Comparison of ENCODE assay signal across 4 fruit fly cellular contexts in genomic region chr3L:5920778-5921177, dm6.
TF ChIP-seq lines count a peak whose summit lies in the region.

No protein-coding gene starts in this region.

- no peak for TF ChIP-seq CTCF in whole organism, embryonic (GFP tag; optimal IDR thresholded peaks at IDR 0.05; lab: Kevin White, UChicago)

TF ChIP-seq in whole organism, adult, 20 proteins besides CTCF, POLR2A, EP300 and RAD21:
- TF ChIP-seq CG14711 (tag; optimal IDR thresholded peaks at IDR 0.05; lab: Kevin White, UChicago) (no peak), cic (GFP tag; optimal IDR thresholded peaks at IDR 0.05; lab: Kevin White, UChicago) (peak; percentile 12)
TF ChIP-seq in whole organism, adult: peak in this region for 1.

TF ChIP-seq in whole organism, embryonic, 481 proteins besides CTCF, POLR2A, EP300 and RAD21 (continues in another document):
- TF ChIP-seq CG12104 (GFP tag; optimal IDR thresholded peaks at IDR 0.05; lab: Kevin White, UChicago) (no peak), Blimp-1 (GFP tag; optimal IDR thresholded peaks at IDR 0.05; lab: Kevin White, UChicago) (peak; percentile 22), CG9876 (GFP tag; optimal IDR thresholded peaks at IDR 0.05; lab: Kevin White, UChicago) (no peak), psq (GFP tag; optimal IDR thresholded peaks at IDR 0.05; lab: Kevin White, UChicago) (peak; percentile 64), CG11696 (GFP tag; IDR thresholded peaks at IDR 0.05; lab: Robert Waterston, UW) (peak; percentile 47), CkIIα-i1 (GFP tag; IDR thresholded peaks at IDR 0.05; lab: Robert Waterston, UW) (no peak), Hmr (GFP tag; optimal IDR thresholded peaks at IDR 0.05; lab: Kevin White, UChicago) (peak; percentile 14), pzg (GFP tag; optimal IDR thresholded peaks at IDR 0.05; lab: Kevin White, UChicago) (peak; percentile 13), CG2116 (GFP tag; optimal IDR thresholded peaks at IDR 0.05; lab: Kevin White, UChicago) (no peak), CoRest (tag; optimal IDR thresholded peaks at IDR 0.05; lab: Kevin White, UChicago) (no peak), Awh (GFP tag; IDR thresholded peaks at IDR 0.05; lab: Robert Waterston, UW) (0 out of 2 replicates have a peak, but pooled peaks have one; percentile 9), CG13123 (GFP tag; optimal IDR thresholded peaks at IDR 0.05; lab: Kevin White, UChicago) (no peak), Atf3 (GFP tag; optimal IDR thresholded peaks at IDR 0.05; lab: Kevin White, UChicago) (no peak), salm (tag; optimal IDR thresholded peaks at IDR 0.05; lab: Kevin White, UChicago) (no peak), CG17361 (GFP tag; IDR thresholded peaks at IDR 0.05; lab: Robert Waterston, UW) (no peak), CG7786 (GFP tag; optimal IDR thresholded peaks at IDR 0.05; lab: Kevin White, UChicago) (no peak), CG32767 (GFP tag; IDR thresholded peaks at IDR 0.05; lab: Robert Waterston, UW) (peak; percentile 87; the same call in 1 of the 2 replicates), CG8388 (GFP tag; optimal IDR thresholded peaks at IDR 0.05; lab: Kevin White, UChicago) (peak; percentile 35), CG14050 (GFP tag; IDR thresholded peaks at IDR 0.05; lab: Robert Waterston, UW) (no peak), CG17186 (GFP tag; optimal IDR thresholded peaks at IDR 0.05; lab: Kevin White, UChicago) (no peak), CG32772 (GFP tag; IDR thresholded peaks at IDR 0.05; lab: Robert Waterston, UW) (no peak), Ada2b (GFP tag; IDR thresholded peaks at IDR 0.05; lab: Robert Waterston, UW) (no peak), cwo (GFP tag; optimal IDR thresholded peaks at IDR 0.05; lab: Kevin White, UChicago) (peak; percentile 0), sc (optimal IDR thresholded peaks at IDR 0.05; lab: Kevin White, UChicago) (no peak), sc (GFP tag; optimal IDR thresholded peaks at IDR 0.05; lab: Kevin White, UChicago) (no peak), Dad (GFP tag; optimal IDR thresholded peaks at IDR 0.05; lab: Kevin White, UChicago) (no peak), tll (GFP tag; optimal IDR thresholded peaks at IDR 0.05; lab: Kevin White, UChicago) (no peak), Optix (GFP tag; IDR thresholded peaks at IDR 0.05; lab: Robert Waterston, UW) (no peak), CG11695 (GFP tag; IDR thresholded peaks at IDR 0.05; lab: Robert Waterston, UW) (0 out of 3 replicates have a peak, but pooled peaks have one; percentile 34), sob (GFP tag; IDR thresholded peaks at IDR 0.05; lab: Robert Waterston, UW) (no peak)

TF ChIP-seq in whole organism, prepupa, 60 proteins besides CTCF, POLR2A, EP300 and RAD21:
- TF ChIP-seq achi (GFP tag; optimal IDR thresholded peaks at IDR 0.05; lab: Kevin White, UChicago) (peak; percentile 61), CG7368 (GFP tag; optimal IDR thresholded peaks at IDR 0.05; lab: Kevin White, UChicago) (no peak), eg (GFP tag; IDR thresholded peaks at IDR 0.05; lab: Robert Waterston, UW) (0 out of 3 replicates have a peak, but pooled peaks have one; percentile 20)
TF ChIP-seq in whole organism, prepupa: peak in this region for 2.

TF ChIP-seq in whole organism, wandering third instar larva, 38 proteins besides CTCF, POLR2A, EP300 and RAD21:
- TF ChIP-seq psq (GFP tag; optimal IDR thresholded peaks at IDR 0.05; lab: Kevin White, UChicago), result peak; percentile 56
- TF ChIP-seq Vsx2 (GFP tag; optimal IDR thresholded peaks at IDR 0.05; lab: Kevin White, UChicago; ENCODE audit: partially characterized antibody), result no peak
